Fruit fly (Drosophila melanogaster): ENCODE data around the gene CG2246.

CG2246 gene

DNA sequence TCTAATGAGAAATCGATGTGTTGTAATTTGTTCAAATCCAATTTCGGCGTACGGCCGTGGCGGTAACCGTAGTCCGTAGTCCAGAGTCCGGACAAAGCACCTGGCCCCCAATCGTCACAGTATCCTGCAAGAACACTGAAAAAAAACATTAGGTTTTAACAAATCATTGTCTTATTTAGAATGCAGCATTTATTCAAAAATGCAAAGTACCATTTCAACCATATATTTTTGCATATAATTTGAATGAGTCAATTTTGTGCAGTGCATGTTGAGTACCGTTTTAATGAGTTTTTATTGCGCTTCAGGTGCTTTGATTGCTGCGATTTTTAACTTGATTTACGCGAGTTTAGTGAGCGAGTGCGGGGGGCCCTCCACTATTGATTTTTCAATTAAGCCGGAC is 40.1 kb downstream of the CG2246 start (continued):
- peak; percentile 55; the same call in 1 of the 2 replicates for TF ChIP-seq slbo (GFP tag; IDR thresholded peaks at IDR 0.05)
- no peak for TF ChIP-seq CG13894 (tag; optimal IDR thresholded peaks at IDR 0.05)
- no peak for TF ChIP-seq CG17186 (GFP tag; optimal IDR thresholded peaks at IDR 0.05)
- no peak for TF ChIP-seq zfh2 (GFP tag; optimal IDR thresholded peaks at IDR 0.05)
- TF ChIP-seq Meics (GFP tag; optimal IDR thresholded peaks at IDR 0.05), result peak; percentile 19
- TF ChIP-seq sens (GFP tag), result peak; percentile 2
- no peak for TF ChIP-seq Dll (GFP tag; IDR thresholded peaks at IDR 0.05; ENCODE audit: partially characterized antibody)
- TF ChIP-seq stwl (tag; optimal IDR thresholded peaks at IDR 0.05), result no peak
- no peak for TF ChIP-seq Ets65A (GFP tag)
- TF ChIP-seq corto (GFP tag; optimal IDR thresholded peaks at IDR 0.05), result no peak

- TF ChIP-seq CG33557 (GFP tag; optimal IDR thresholded peaks at IDR 0.05) (no peak), Asciz (GFP tag; optimal IDR thresholded peaks at IDR 0.05) (no peak), NFAT (GFP tag; IDR thresholded peaks at IDR 0.05) (no peak), D19A (tag; optimal IDR thresholded peaks at IDR 0.05) (no peak), sens (GFP tag) (no peak), CG8359 (GFP tag; optimal IDR thresholded peaks at IDR 0.05; ENCODE audit: borderline replicate concordance) (no peak), CG9932 (GFP tag; IDR thresholded peaks at IDR 0.05) (no peak), CG11085 (GFP tag; IDR thresholded peaks at IDR 0.05) (no peak), ac (GFP tag; optimal IDR thresholded peaks at IDR 0.05) (no peak), chinmo (GFP tag; IDR thresholded peaks at IDR 0.05; ENCODE audit: partially characterized antibody) (0 out of 4 replicates have a peak, but pooled peaks have one; percentile 8), zen2 (GFP tag; IDR thresholded peaks at IDR 0.05; ENCODE audit: partially characterized antibody) (0 out of 3 replicates have a peak, but pooled peaks have one; percentile 10), Vsx1 (GFP tag; optimal IDR thresholded peaks at IDR 0.05) (no peak), Deaf1 (tag; optimal IDR thresholded peaks at IDR 0.05) (peak; percentile 97), D19B (GFP tag; optimal IDR thresholded peaks at IDR 0.05) (no peak), tna (GFP tag; IDR thresholded peaks at IDR 0.05; ENCODE audit: partially characterized antibody) (no peak), Bgb (GFP tag; IDR thresholded peaks at IDR 0.05; ENCODE audit: partially characterized antibody) (0 out of 2 replicates have a peak, but pooled peaks have one; percentile 13), CG8765 (GFP tag; IDR thresholded peaks at IDR 0.05) (no peak), Stat92E (GFP tag; optimal IDR thresholded peaks at IDR 0.05) (no peak), sd (tag; optimal IDR thresholded peaks at IDR 0.05) (no peak), CG10543 (GFP tag; optimal IDR thresholded peaks at IDR 0.05) (peak; percentile 13), Side (GFP tag; optimal IDR thresholded peaks at IDR 0.05) (no peak), CG8924 (tag; optimal IDR thresholded peaks at IDR 0.05) (no peak), CG11696 (GFP tag; IDR thresholded peaks at IDR 0.05) (no peak), CG6272 (GFP tag; IDR thresholded peaks at IDR 0.05) (0 out of 2 replicates have a peak, but pooled peaks have one; percentile 8), gce (GFP tag; IDR thresholded peaks at IDR 0.05) (0 out of 3 replicates have a peak, but pooled peaks have one; percentile 13), org-1 (GFP tag; optimal IDR thresholded peaks at IDR 0.05) (no peak), CG12769 (tag; optimal IDR thresholded peaks at IDR 0.05) (no peak), phol (tag; optimal IDR thresholded peaks at IDR 0.05) (no peak), scrt (GFP tag; optimal IDR thresholded peaks at IDR 0.05) (peak; percentile 88), nau (GFP tag; optimal IDR thresholded peaks at IDR 0.05) (no peak), CG7928 (GFP tag; optimal IDR thresholded peaks at IDR 0.05) (no peak), CG2129 (GFP tag; IDR thresholded peaks at IDR 0.05; ENCODE audit: partially characterized antibody) (no peak), Tbp (GFP tag; optimal IDR thresholded peaks at IDR 0.05) (no peak), CG12659 (GFP tag; optimal IDR thresholded peaks at IDR 0.05) (no peak)
Observed at dm6 chr3R:30560070-30560469, 41.2 kb downstream of the CG2246 start, which contains the start of gene CG34155. CG34155 (minus strand) TSS chr3R:30560199.

Data from whole organism, embryonic.